Fruit fly (Drosophila melanogaster) whole organism, embryonic: ENCODE measurements around the gene DCTN6-p27.

Source experiments
- Atf6 ChIP-seq: fragments of 200-800 bp; sonication (Bioruptor generic); IDR thresholded peaks from 2 replicates; pipeline ENCODE4 v1.3.6; 2022; ENCODE audit warnings: missing biosample characterization, missing genetic modification characterization
- B-H2 ChIP-seq: fragments of 200-800 bp; sonication (Bioruptor generic); optimal IDR thresholded peaks from 2 replicates; lab custom pipeline; 2018; ENCODE audit warnings: missing biosample characterization, mild to moderate bottlenecking, missing genetic modification characterization
- C15 ChIP-seq: fragments of 200-800 bp; sonication (Bioruptor generic); IDR thresholded peaks from 3 replicates; pipeline ENCODE4 v1.3.6; 2022; ENCODE audit warnings: missing biosample characterization, missing genetic modification characterization
- CG10543 ChIP-seq: fragments of 200-800 bp; sonication (Bioruptor generic); optimal IDR thresholded peaks from 3 replicates; lab custom pipeline; 2017; ENCODE audit warnings: missing biosample characterization, mild to moderate bottlenecking, missing genetic modification characterization, moderate library complexity
- CG11504 ChIP-seq: fragments of 200-800 bp; sonication (Bioruptor generic); optimal IDR thresholded peaks from 3 replicates; lab custom pipeline; 2019; ENCODE audit warnings: missing biosample characterization, mild to moderate bottlenecking, missing genetic modification characterization, moderate library complexity
- CG12391 ChIP-seq: fragments of 200-800 bp; sonication (Bioruptor generic); optimal IDR thresholded peaks from 3 replicates; lab custom pipeline; 2018; ENCODE audit warnings: missing biosample characterization, mild to moderate bottlenecking, missing genetic modification characterization, moderate library complexity
- CG12744 ChIP-seq: fragments of 200-800 bp; sonication (Bioruptor generic); optimal IDR thresholded peaks from 2 replicates; lab custom pipeline; 2016; ENCODE audit warnings: missing biosample characterization, missing genetic modification characterization
- CG1529 ChIP-seq: fragments of 200-800 bp; sonication (Bioruptor generic); optimal IDR thresholded peaks from 3 replicates; lab custom pipeline; 2018; ENCODE audit warnings: missing biosample characterization, missing genetic modification characterization
- CG15601 ChIP-seq: fragments of 200-800 bp; sonication (Bioruptor generic); optimal IDR thresholded peaks from 3 replicates; lab custom pipeline; 2019; ENCODE audit warnings: missing biosample characterization, mild to moderate bottlenecking, missing genetic modification characterization, moderate library complexity
- CG1602 ChIP-seq: fragments of 200-800 bp; sonication (Bioruptor generic); optimal IDR thresholded peaks from 3 replicates; lab custom pipeline; 2016; ENCODE audit warnings: missing biosample characterization, missing genetic modification characterization
- CG30403 ChIP-seq: fragments of 200-800 bp; sonication (Bioruptor generic); optimal IDR thresholded peaks from 3 replicates; lab custom pipeline; 2016; ENCODE audit warnings: missing biosample characterization, missing genetic modification characterization
- CG31388 ChIP-seq: fragments of 200-800 bp; sonication (Bioruptor generic); optimal IDR thresholded peaks from 2 replicates; lab custom pipeline; 2016; ENCODE audit warnings: missing biosample characterization, missing genetic modification characterization
- CG4707 ChIP-seq: fragments of 200-800 bp; sonication (Bioruptor generic); optimal IDR thresholded peaks from 2 replicates; lab custom pipeline; 2018; ENCODE audit warnings: missing biosample characterization, mild to moderate bottlenecking, missing genetic modification characterization, moderate library complexity
- CG4854 ChIP-seq: fragments of 200-800 bp; sonication (Bioruptor generic); optimal IDR thresholded peaks from 2 replicates; lab custom pipeline; 2016; ENCODE audit warnings: missing biosample characterization, missing genetic modification characterization, inconsistent platforms
- CG5953 ChIP-seq: fragments of 200-800 bp; sonication (Bioruptor generic); IDR thresholded peaks from 2 replicates; pipeline ENCODE4 v1.3.6; 2022; ENCODE audit warnings: missing biosample characterization, missing genetic modification characterization
- CG6854 ChIP-seq: fragments of 200-800 bp; sonication (Bioruptor generic); optimal IDR thresholded peaks from 3 replicates; lab custom pipeline; 2017; ENCODE audit warnings: missing biosample characterization, mild to moderate bottlenecking, missing genetic modification characterization
- CG7963 ChIP-seq: fragments of 200-800 bp; sonication (Bioruptor generic); IDR thresholded peaks from 3 replicates; pipeline ENCODE4 v1.3.6; 2022; ENCODE audit warnings: missing biosample characterization, missing genetic modification characterization; ENCODE audit not compliant: partially characterized antibody
- CG8924 ChIP-seq: fragments of 200-800 bp; optimal IDR thresholded peaks from 3 replicates; lab custom pipeline; 2019; ENCODE audit warnings: missing biosample characterization, mild to moderate bottlenecking, missing genetic modification characterization, moderate library complexity
- CG9609 ChIP-seq: fragments of 200-800 bp; sonication (Bioruptor generic); optimal IDR thresholded peaks from 3 replicates; lab custom pipeline; 2016; ENCODE audit warnings: missing biosample characterization, missing genetic modification characterization
- CHES-1-like ChIP-seq: fragments of 200-800 bp; sonication (Bioruptor generic); optimal IDR thresholded peaks from 2 replicates; lab custom pipeline; 2016; ENCODE audit warnings: missing biosample characterization, missing genetic modification characterization
- D19A ChIP-seq: fragments of 200-800 bp; optimal IDR thresholded peaks from 3 replicates; lab custom pipeline; 2019; ENCODE audit warnings: missing biosample characterization, mild to moderate bottlenecking, missing genetic modification characterization, moderate library complexity
- Dad ChIP-seq: fragments of 200-800 bp; sonication (Bioruptor generic); optimal IDR thresholded peaks from 3 replicates; lab custom pipeline; 2016; ENCODE audit warnings: missing biosample characterization, missing genetic modification characterization
- E2f2 ChIP-seq: fragments of 200-800 bp; sonication (Bioruptor generic); IDR thresholded peaks from 2 replicates; pipeline ENCODE4 v1.3.6; 2022; ENCODE audit warnings: missing biosample characterization, missing genetic modification characterization
- H15 ChIP-seq: fragments of 200-800 bp; sonication (Bioruptor generic); IDR thresholded peaks from 3 replicates; pipeline ENCODE4 v1.3.6; 2022; ENCODE audit warnings: missing biosample characterization, missing genetic modification characterization
- HmgZ ChIP-seq: fragments of 200-800 bp; sonication (Bioruptor generic); optimal IDR thresholded peaks from 2 replicates; lab custom pipeline; 2018; ENCODE audit warnings: missing biosample characterization, mild to moderate bottlenecking, missing genetic modification characterization
- Hr78 ChIP-seq, 2 experiments: fragments of 200-800 bp in 1 of 2; fragments of >200 bp in 1 of 2; sonication (Bioruptor generic) in 1 of 2; optimal IDR thresholded peaks; 2 replicates each; lab custom pipeline; 2017 to 2019; ENCODE audit warnings: missing biosample characterization in 2 of 2, missing genetic modification characterization in 2 of 2, mild to moderate bottlenecking in 1 of 2, moderate library complexity in 1 of 2
- MESR4 ChIP-seq: fragments of 200-800 bp; sonication (Bioruptor generic); optimal IDR thresholded peaks from 2 replicates; lab custom pipeline; 2018; ENCODE audit warnings: missing biosample characterization, mild to moderate bottlenecking, missing genetic modification characterization, moderate library complexity
- MTF-1 ChIP-seq: fragments of 200-800 bp; sonication (Bioruptor generic); optimal IDR thresholded peaks from 2 replicates; lab custom pipeline; 2018; ENCODE audit warnings: missing biosample characterization, mild to moderate bottlenecking, missing genetic modification characterization, borderline replicate concordance
- Mes4 ChIP-seq: fragments of 200-800 bp; sonication (Bioruptor generic); optimal IDR thresholded peaks from 2 replicates; lab custom pipeline; 2016; ENCODE audit warnings: missing biosample characterization, missing genetic modification characterization
- Nf-YC ChIP-seq: fragments of 200-800 bp; optimal IDR thresholded peaks from 3 replicates; lab custom pipeline; 2019; ENCODE audit warnings: missing biosample characterization, mild to moderate bottlenecking, missing genetic modification characterization, moderate library complexity
- NfI ChIP-seq: fragments of 200-800 bp; sonication (Bioruptor generic); optimal IDR thresholded peaks from 3 replicates; lab custom pipeline; 2018; ENCODE audit warnings: missing biosample characterization, mild to moderate bottlenecking, missing genetic modification characterization, moderate library complexity
- Pdp1 ChIP-seq, 2 experiments: fragments of 200-800 bp; sonication (Bioruptor generic); optimal IDR thresholded peaks; 3 replicates each; lab custom pipeline; 2016; ENCODE audit warnings: missing biosample characterization in 2 of 2, missing genetic modification characterization in 2 of 2, mild to moderate bottlenecking in 1 of 2, moderate library complexity in 1 of 2
- Sin3A ChIP-seq: fragments of >200 bp; optimal IDR thresholded peaks from 2 replicates; lab custom pipeline; 2018
- bab2 ChIP-seq: fragments of 200-800 bp; sonication (Bioruptor generic); optimal IDR thresholded peaks from 2 replicates; lab custom pipeline; 2016; ENCODE audit warnings: missing biosample characterization, missing genetic modification characterization
- bcd ChIP-seq: fragments of 200-800 bp; sonication (Bioruptor generic); optimal IDR thresholded peaks from 2 replicates; lab custom pipeline; 2017; ENCODE audit warnings: missing biosample characterization, mild to moderate bottlenecking, missing genetic modification characterization
- br ChIP-seq: fragments of >200 bp; optimal IDR thresholded peaks from 2 replicates; lab custom pipeline; 2017
- chm ChIP-seq: fragments of 200-800 bp; sonication (Bioruptor generic); IDR thresholded peaks from 2 replicates; pipeline ENCODE4 v1.3.6; 2022; ENCODE audit warnings: missing biosample characterization, missing genetic modification characterization
- crp ChIP-seq, 2 experiments: fragments of 200-800 bp; sonication (Bioruptor generic); optimal IDR thresholded peaks; 2 replicates in 1 of 2; 3 replicates in 1 of 2; lab custom pipeline; 2017; ENCODE audit warnings: missing biosample characterization in 2 of 2, missing genetic modification characterization in 2 of 2, mild to moderate bottlenecking in 1 of 2, moderate library complexity in 1 of 2
- cwo ChIP-seq: fragments of 200-800 bp; sonication (Bioruptor generic); optimal IDR thresholded peaks from 3 replicates; lab custom pipeline; 2017; ENCODE audit warnings: missing biosample characterization, missing genetic modification characterization, mild to moderate bottlenecking, moderate library complexity, missing genetic modification reagents
- exex ChIP-seq: fragments of 200-800 bp; sonication (Bioruptor generic); optimal IDR thresholded peaks from 4 replicates; lab custom pipeline; 2018; ENCODE audit warnings: missing biosample characterization, mild to moderate bottlenecking, missing genetic modification characterization, moderate library complexity
- fd96Cb ChIP-seq: fragments of 200-800 bp; sonication (Bioruptor generic); optimal IDR thresholded peaks from 2 replicates; lab custom pipeline; 2018; ENCODE audit warnings: missing biosample characterization, mild to moderate bottlenecking, missing genetic modification characterization, moderate library complexity
- gem ChIP-seq: fragments of 200-800 bp; sonication (Bioruptor generic); optimal IDR thresholded peaks from 2 replicates; lab custom pipeline; 2019; ENCODE audit warnings: missing biosample characterization, mild to moderate bottlenecking, missing genetic modification characterization, moderate library complexity
- grau ChIP-seq: fragments of 200-800 bp; optimal IDR thresholded peaks from 3 replicates; lab custom pipeline; 2019; ENCODE audit warnings: missing biosample characterization, mild to moderate bottlenecking, missing genetic modification characterization, moderate library complexity
- jumu ChIP-seq: fragments of 200-800 bp; sonication (Bioruptor generic); optimal IDR thresholded peaks from 3 replicates; lab custom pipeline; 2016; ENCODE audit warnings: missing biosample characterization, missing genetic modification characterization
- pnt ChIP-seq: fragments of 200-800 bp; sonication (Bioruptor generic); optimal IDR thresholded peaks from 3 replicates; lab custom pipeline; 2016; ENCODE audit warnings: missing biosample characterization, missing genetic modification characterization
- pum ChIP-seq: fragments of 200-800 bp; sonication (Bioruptor generic); optimal IDR thresholded peaks from 2 replicates; lab custom pipeline; 2016; ENCODE audit warnings: missing biosample characterization, missing genetic modification characterization
- pzg ChIP-seq: fragments of 200-800 bp; sonication (Bioruptor generic); optimal IDR thresholded peaks from 3 replicates; lab custom pipeline; 2018; ENCODE audit warnings: missing biosample characterization, mild to moderate bottlenecking, missing genetic modification characterization, moderate library complexity
- tna ChIP-seq: fragments of 200-800 bp; sonication (Bioruptor generic); IDR thresholded peaks from 2 replicates; pipeline ENCODE4 v1.3.6; 2022; ENCODE audit warnings: missing biosample characterization, missing genetic modification characterization; ENCODE audit not compliant: partially characterized antibody

The DCTN6-p27 gene

dm6 chr2L:19133465-19134365 lies 1.6 kb downstream of the DCTN6-p27 start, which contains the start of gene brat (continued):
- peak; percentile 59 for TF ChIP-seq CG12391
- TF ChIP-seq Mes4 = no peak
- peak; percentile 47 for TF ChIP-seq CG8924 (tag; lab: Kevin White, UChicago)
- TF ChIP-seq cwo (GFP tag; lab: Kevin White, UChicago) = peak; percentile 69
- TF ChIP-seq C15 (GFP tag; lab: Robert Waterston, UW) = no peak
- no peak for TF ChIP-seq Hr78 (GFP tag; optimal IDR thresholded peaks at IDR 0.05; lab: Kevin White, UChicago)
- no peak for TF ChIP-seq br (lab: Kevin White, UChicago)
- TF ChIP-seq CG12744 = no peak
- peak; percentile 54 for TF ChIP-seq HmgZ (tag; lab: Kevin White, UChicago)
- peak; percentile 62 for TF ChIP-seq gem (tag; lab: Kevin White, UChicago)
- peak; percentile 24 for TF ChIP-seq CG4854 (GFP tag; lab: Kevin White, UChicago)
- TF ChIP-seq MTF-1 (GFP tag; lab: Kevin White, UChicago) = no peak
- TF ChIP-seq CG1529 (GFP tag; lab: Kevin White, UChicago) = no peak
- TF ChIP-seq crp (GFP tag; optimal IDR thresholded peaks at IDR 0.05; lab: Kevin White, UChicago) = peak in 1 of 2 experiments; percentile 5
- TF ChIP-seq pum (GFP tag; lab: Kevin White, UChicago) = peak; percentile 40
- peak; percentile 37 for TF ChIP-seq Dad (GFP tag; lab: Kevin White, UChicago)
- TF ChIP-seq CG6854 (GFP tag; lab: Kevin White, UChicago) = no peak
- peak; percentile 58 for TF ChIP-seq Nf-YC (tag; lab: Kevin White, UChicago)
- TF ChIP-seq CG1602 = peak; percentile 38
- no peak for TF ChIP-seq MESR4
- TF ChIP-seq CG30403 (GFP tag; lab: Kevin White, UChicago) = peak; percentile 70
- peak; percentile 62 for TF ChIP-seq CG11504
- TF ChIP-seq Pdp1 (GFP tag; optimal IDR thresholded peaks at IDR 0.05; lab: Kevin White, UChicago) = peak; percentile 50 to 53
- no peak for TF ChIP-seq CG31388 (GFP tag; lab: Kevin White, UChicago)
- TF ChIP-seq Atf6 (GFP tag; lab: Robert Waterston, UW) = no peak
- TF ChIP-seq pnt = peak; percentile 59
- TF ChIP-seq exex (tag; lab: Kevin White, UChicago) = no peak
- TF ChIP-seq jumu (GFP tag; lab: Kevin White, UChicago) = peak; percentile 71
- peak; percentile 56 for TF ChIP-seq CG9609 (GFP tag; lab: Kevin White, UChicago)
- no peak for TF ChIP-seq CG5953 (GFP tag; lab: Robert Waterston, UW)
- peak; percentile 14 for TF ChIP-seq CG15601 (tag; lab: Kevin White, UChicago)
- TF ChIP-seq E2f2 (GFP tag; lab: Robert Waterston, UW) = peak; percentile 61
- TF ChIP-seq CG10543 (GFP tag; lab: Kevin White, UChicago) = peak; percentile 61
- no peak for TF ChIP-seq H15
- no peak for TF ChIP-seq CG4707 (GFP tag; lab: Kevin White, UChicago)
- peak; percentile 86 for TF ChIP-seq CHES-1-like
- no peak for TF ChIP-seq chm
- TF ChIP-seq Sin3A (lab: Kevin White, UChicago) = peak; percentile 83
- TF ChIP-seq bcd (GFP tag; lab: Kevin White, UChicago) = peak; percentile 54
- TF ChIP-seq CG7963 (GFP tag; lab: Robert Waterston, UW) = peak; percentile 78
- peak; percentile 54 for TF ChIP-seq bab2 (GFP tag; lab: Kevin White, UChicago)
- TF ChIP-seq pzg (GFP tag; lab: Kevin White, UChicago) = peak; percentile 71
- peak; percentile 56 for TF ChIP-seq NfI (GFP tag; lab: Kevin White, UChicago)
- peak; percentile 73; the same call in 1 of the 2 replicates for TF ChIP-seq tna (GFP tag; lab: Robert Waterston, UW)
- peak; percentile 61 for TF ChIP-seq grau
- TF ChIP-seq D19A = peak; percentile 64
- TF ChIP-seq B-H2 = peak; percentile 18
- peak; percentile 1 for TF ChIP-seq fd96Cb (tag; lab: Kevin White, UChicago)
